Fruit fly (Drosophila melanogaster): ENCODE measurements around the gene Art3.

The Art3 gene

DNA sequence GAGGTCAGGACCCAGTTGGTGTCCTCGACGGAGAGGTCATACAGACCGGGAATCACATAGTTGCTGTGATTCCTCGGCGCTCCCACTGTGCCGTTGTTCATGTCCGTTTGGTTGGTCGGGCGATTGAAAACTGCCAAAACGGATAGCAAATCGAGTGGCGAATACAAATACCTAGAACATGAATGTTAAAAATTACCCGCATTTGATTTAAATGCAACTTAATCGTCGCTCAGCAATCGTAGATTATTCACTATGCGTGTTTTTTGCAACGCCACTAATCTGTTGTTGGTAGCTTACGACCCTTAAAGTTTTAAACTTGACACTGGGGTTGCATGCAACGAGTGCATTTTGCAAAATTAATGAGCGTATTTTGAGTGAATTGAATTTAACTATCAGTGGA, 19.8 kb upstream of the Art3 start, which contains the start of gene Amt:
Gene Amt, minus strand, starts transcription at position 101 of the 400 bp plus-strand sequence.
- TF ChIP-seq cnc (optimal IDR thresholded peaks at IDR 0.05) (no peak), bab1 (GFP tag; optimal IDR thresholded peaks at IDR 0.05) (no peak)

DNA sequence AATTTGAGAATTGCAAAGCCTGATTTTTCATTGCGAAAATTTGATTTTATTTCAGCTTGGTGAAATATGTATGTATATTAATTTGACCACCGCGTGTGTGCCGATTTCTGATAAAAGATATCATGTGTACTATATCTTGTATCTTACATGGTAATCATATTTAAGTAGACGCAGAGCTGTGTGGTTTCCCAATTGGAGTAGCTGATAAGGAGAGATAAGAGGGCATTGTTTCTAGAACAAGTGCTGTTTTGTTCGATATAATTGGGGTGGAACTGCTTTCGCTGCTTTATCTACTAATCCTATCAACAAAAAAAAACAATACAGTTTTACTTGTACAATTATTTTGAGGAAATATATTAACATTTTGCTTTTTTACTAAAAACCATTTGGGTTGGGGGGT, 17.4 kb upstream of the Art3 start:
- TF ChIP-seq CG7045 (GFP tag; optimal IDR thresholded peaks at IDR 0.05) (no peak), cnc (optimal IDR thresholded peaks at IDR 0.05) (no peak), bab1 (GFP tag; optimal IDR thresholded peaks at IDR 0.05) (no peak), CG5204 (GFP tag; optimal IDR thresholded peaks at IDR 0.05) (no peak), cic (GFP tag; optimal IDR thresholded peaks at IDR 0.05) (no peak), tj (GFP tag; optimal IDR thresholded peaks at IDR 0.05) (peak; percentile 24), Hr96 (GFP tag; optimal IDR thresholded peaks at IDR 0.05) (no peak), pad (GFP tag; optimal IDR thresholded peaks at IDR 0.05) (no peak), ovo (GFP tag; optimal IDR thresholded peaks at IDR 0.05) (no peak), Crg-1 (GFP tag; optimal IDR thresholded peaks at IDR 0.05) (no peak), Mnt (GFP tag; optimal IDR thresholded peaks at IDR 0.05) (no peak), toe (GFP tag; optimal IDR thresholded peaks at IDR 0.05) (no peak), Clk (GFP tag; optimal IDR thresholded peaks at IDR 0.05) (no peak), CG14711 (tag; optimal IDR thresholded peaks at IDR 0.05) (no peak), CG7101 (tag; optimal IDR thresholded peaks at IDR 0.05) (peak; percentile 18), CG33017 (tag; optimal IDR thresholded peaks at IDR 0.05) (no peak), CG11617 (GFP tag; optimal IDR thresholded peaks at IDR 0.05) (no peak), CG1620 (GFP tag; optimal IDR thresholded peaks at IDR 0.05) (no peak), kay (GFP tag; ENCODE audit: borderline replicate concordance) (no peak), CG12768 (GFP tag; optimal IDR thresholded peaks at IDR 0.05) (peak; percentile 18)

DNA sequence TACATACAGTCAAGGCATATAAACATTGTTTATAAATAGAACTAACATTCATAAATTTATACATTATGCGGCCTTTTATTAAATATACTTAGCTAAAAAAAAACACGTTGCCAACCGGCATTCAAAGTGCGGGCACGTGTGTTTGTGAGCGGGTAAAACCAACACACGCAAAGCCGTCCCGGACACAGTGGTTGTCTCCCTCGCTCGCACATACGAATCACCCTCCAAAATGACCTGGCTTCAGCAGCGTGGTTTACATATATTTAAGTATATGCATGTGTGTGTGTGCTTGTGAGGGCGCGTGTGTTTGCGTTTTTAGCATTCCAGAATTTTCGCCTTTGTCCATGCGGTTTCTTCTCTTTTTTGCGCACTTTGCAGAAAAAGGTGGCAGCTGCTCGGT, 14.2 kb upstream of the Art3 start:
- TF ChIP-seq bab1 (GFP tag; optimal IDR thresholded peaks at IDR 0.05) (no peak), CG12768 (GFP tag; optimal IDR thresholded peaks at IDR 0.05) (peak; percentile 48), CG33017 (tag; optimal IDR thresholded peaks at IDR 0.05) (no peak), tj (GFP tag; optimal IDR thresholded peaks at IDR 0.05) (peak; percentile 80), CG5204 (GFP tag; optimal IDR thresholded peaks at IDR 0.05) (peak; percentile 29), cic (GFP tag; optimal IDR thresholded peaks at IDR 0.05) (no peak), CG14711 (tag; optimal IDR thresholded peaks at IDR 0.05) (no peak), Mnt (GFP tag; optimal IDR thresholded peaks at IDR 0.05) (peak; percentile 96), pad (GFP tag; optimal IDR thresholded peaks at IDR 0.05) (no peak), cnc (optimal IDR thresholded peaks at IDR 0.05) (no peak), CG7045 (GFP tag; optimal IDR thresholded peaks at IDR 0.05) (no peak), kay (GFP tag; ENCODE audit: borderline replicate concordance) (no peak), CG1620 (GFP tag; optimal IDR thresholded peaks at IDR 0.05) (no peak), Hr96 (GFP tag; optimal IDR thresholded peaks at IDR 0.05) (peak; percentile 38), Clk (GFP tag; optimal IDR thresholded peaks at IDR 0.05) (no peak), ovo (GFP tag; optimal IDR thresholded peaks at IDR 0.05) (peak; percentile 28)

DNA sequence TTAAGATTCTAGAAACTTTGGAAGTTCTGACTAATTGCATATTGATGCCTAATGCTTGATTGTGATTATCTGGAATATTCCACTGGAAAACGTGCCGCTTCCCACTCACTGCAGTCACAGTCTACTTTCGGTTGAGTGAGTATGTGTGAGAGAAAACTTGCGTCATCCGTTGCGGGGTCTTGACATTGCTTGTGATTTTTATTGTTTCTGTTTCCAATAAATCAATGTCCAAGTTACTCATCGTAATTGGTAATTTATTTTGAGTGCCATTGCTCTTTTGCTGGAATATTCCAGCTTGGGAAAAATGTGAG, 13.8 kb upstream of the Art3 start:
- TF ChIP-seq ovo (GFP tag; optimal IDR thresholded peaks at IDR 0.05) (no peak), kay (GFP tag; ENCODE audit: borderline replicate concordance) (peak; percentile 51)

DNA sequence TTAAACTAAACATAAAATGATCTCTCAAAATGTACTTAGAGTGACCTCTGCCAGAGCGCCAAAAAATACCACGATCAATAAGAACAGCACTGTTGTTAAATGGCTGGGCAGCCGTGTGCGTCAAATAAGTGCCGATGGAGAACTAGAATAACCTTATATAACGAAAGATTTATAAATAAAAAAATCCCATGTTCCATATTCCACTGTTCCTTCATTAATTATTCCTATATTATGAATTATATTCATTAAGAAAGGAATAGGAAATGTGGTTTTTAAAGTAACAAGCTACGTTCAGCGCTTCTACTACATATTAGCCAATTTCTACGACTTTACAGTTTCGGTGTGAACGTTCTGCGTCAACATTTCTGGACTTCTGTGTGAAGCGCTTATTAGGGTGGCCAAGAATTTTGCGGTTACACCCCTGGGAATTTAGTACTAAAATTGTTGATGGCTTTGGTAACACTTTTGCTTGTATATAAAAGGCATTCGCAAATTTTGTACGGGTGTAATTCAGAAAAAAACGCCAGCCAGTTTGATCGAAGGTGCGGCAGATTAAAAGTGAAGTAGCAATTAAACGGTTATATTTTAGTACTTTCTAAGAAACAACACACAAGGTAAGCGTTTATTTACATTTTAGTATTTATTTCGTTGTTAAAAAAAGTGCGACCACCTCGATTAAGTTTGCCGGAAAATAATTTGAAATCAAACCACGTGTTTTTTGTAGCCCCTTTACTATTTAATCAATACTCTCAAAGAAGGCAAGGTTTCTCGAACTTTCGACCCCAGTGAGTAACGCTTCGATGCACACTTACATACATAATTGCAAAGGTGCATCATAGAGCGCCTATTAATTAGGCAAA, 13.2 kb upstream of the Art3 start, which contains the start of the genes tefu and Hsc70-4:
Gene tefu, minus strand, starts transcription at position 51 of the 860 bp plus-strand sequence.
Gene Hsc70-4, plus strand, starts transcription at position 502 of the 860 bp plus-strand sequence.
- TF ChIP-seq Hr96 (GFP tag; optimal IDR thresholded peaks at IDR 0.05): peak; percentile 51
- TF ChIP-seq Mnt (GFP tag; optimal IDR thresholded peaks at IDR 0.05): peak; percentile 93
- TF ChIP-seq CG7045 (GFP tag; optimal IDR thresholded peaks at IDR 0.05): peak; percentile 41
- peak; percentile 80 for TF ChIP-seq cic (GFP tag; optimal IDR thresholded peaks at IDR 0.05)
- peak; percentile 55 for TF ChIP-seq CG7101 (tag; optimal IDR thresholded peaks at IDR 0.05)
- TF ChIP-seq toe (GFP tag; optimal IDR thresholded peaks at IDR 0.05): peak; percentile 83
- no peak for TF ChIP-seq CG14711 (tag; optimal IDR thresholded peaks at IDR 0.05)
- TF ChIP-seq cnc (optimal IDR thresholded peaks at IDR 0.05): no peak
- TF ChIP-seq ovo (GFP tag; optimal IDR thresholded peaks at IDR 0.05): peak; percentile 35
- TF ChIP-seq kay (GFP tag; ENCODE audit: borderline replicate concordance): no peak
- TF ChIP-seq CG5204 (GFP tag; optimal IDR thresholded peaks at IDR 0.05): peak; percentile 82
- peak; percentile 52 for TF ChIP-seq tj (GFP tag; optimal IDR thresholded peaks at IDR 0.05)
- TF ChIP-seq CG33017 (tag; optimal IDR thresholded peaks at IDR 0.05): peak; percentile 0
- peak; percentile 53 for TF ChIP-seq CG1620 (GFP tag; optimal IDR thresholded peaks at IDR 0.05)
- peak; percentile 42 for TF ChIP-seq CG11617 (GFP tag; optimal IDR thresholded peaks at IDR 0.05)
- no peak for TF ChIP-seq Crg-1 (GFP tag; optimal IDR thresholded peaks at IDR 0.05)
- peak; percentile 69 for TF ChIP-seq bab1 (GFP tag; optimal IDR thresholded peaks at IDR 0.05)
- TF ChIP-seq Clk (GFP tag; optimal IDR thresholded peaks at IDR 0.05): peak; percentile 62
- no peak for TF ChIP-seq CG12768 (GFP tag; optimal IDR thresholded peaks at IDR 0.05)
- TF ChIP-seq pad (GFP tag; optimal IDR thresholded peaks at IDR 0.05): peak; percentile 28

DNA sequence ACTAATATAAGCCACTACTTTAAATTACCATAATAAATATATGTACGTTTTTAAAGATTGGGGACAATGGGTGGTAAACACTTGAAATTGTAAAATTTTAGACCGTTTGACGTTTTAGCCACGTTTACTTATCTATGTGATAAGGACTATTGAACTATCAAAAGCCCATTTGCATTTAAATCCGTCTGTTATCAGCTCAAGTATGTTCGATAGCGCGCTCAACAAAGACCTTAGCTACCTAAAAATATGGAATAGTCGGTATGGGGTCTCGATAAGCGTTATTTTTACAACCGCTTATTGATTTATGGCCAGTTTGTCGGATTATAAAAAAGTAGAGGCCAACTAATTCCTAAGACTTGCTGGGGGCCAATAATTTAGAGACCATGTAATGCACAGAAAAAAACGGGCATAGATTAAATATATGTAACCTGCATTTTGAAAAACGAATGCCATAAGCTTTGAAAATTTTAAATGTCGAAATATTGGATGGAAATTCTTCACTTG, 2.5 kb upstream of the Art3 start:
- TF ChIP-seq tj (GFP tag; optimal IDR thresholded peaks at IDR 0.05): no peak
- TF ChIP-seq CG11617 (GFP tag; optimal IDR thresholded peaks at IDR 0.05): no peak
- no peak for TF ChIP-seq pad (GFP tag; optimal IDR thresholded peaks at IDR 0.05)
- TF ChIP-seq CG14711 (tag; optimal IDR thresholded peaks at IDR 0.05): no peak
- TF ChIP-seq cic (GFP tag; optimal IDR thresholded peaks at IDR 0.05): no peak

All from whole organism, adult.